Fruit fly (Drosophila melanogaster) Kc167 (cell line): ENCODE results near the gene Pus7.

Experiments
- Myc ChIP-seq: fragments of >200 bp; optimal IDR thresholded peaks from 2 replicates; lab custom pipeline; 2017; ENCODE audit warnings: missing external identifiers
- Sin3A ChIP-seq: fragments of >200 bp; optimal IDR thresholded peaks from 2 replicates; lab custom pipeline; 2018; ENCODE audit warnings: missing external identifiers
- h ChIP-seq: fragments of >200 bp; optimal IDR thresholded peaks from 3 replicates; lab custom pipeline; 2018; ENCODE audit warnings: missing external identifiers
- psq ChIP-seq: fragments of >200 bp; optimal IDR thresholded peaks from 2 replicates; lab custom pipeline; 2017; ENCODE audit warnings: missing external identifiers

- no peak for TF ChIP-seq h (lab: Kevin White, UChicago)
- no peak for TF ChIP-seq Sin3A (lab: Kevin White, UChicago)
- no peak for TF ChIP-seq Myc
- no peak for TF ChIP-seq psq (lab: Kevin White, UChicago)
Measured at dm6 chr3L:8512428-8512827, 2.6 kb downstream of the Pus7 start, which contains the start of gene CG6765.
